Fruit fly (Drosophila melanogaster) whole organism, prepupa: Measurements from ENCODE around the gene CG3117.
A peak's percentile ranks its signal among the peaks of the same experiment; 100 is the strongest.

Source experiments
- Blimp-1 ChIP-seq: fragments of 200-800 bp; sonication (Bioruptor generic); optimal IDR thresholded peaks from 3 replicates; lab custom pipeline; 2017; ENCODE audit warnings: missing biosample characterization, missing genetic modification characterization, mild to moderate bottlenecking, moderate library complexity, missing genetic modification reagents
- CG10669 ChIP-seq: fragments of 200-800 bp; sonication (Bioruptor generic); optimal IDR thresholded peaks from 3 replicates; lab custom pipeline; 2018; ENCODE audit warnings: missing biosample characterization, mild to moderate bottlenecking, missing genetic modification characterization, moderate library complexity
- CG11294 ChIP-seq: fragments of 200-800 bp; sonication (Bioruptor generic); IDR thresholded peaks from 2 replicates; pipeline ENCODE4 v1.3.6; 2022; ENCODE audit warnings: missing biosample characterization, missing genetic modification characterization
- CG11902 ChIP-seq: fragments of 200-800 bp; sonication (Bioruptor generic); optimal IDR thresholded peaks from 3 replicates; lab custom pipeline; 2016; ENCODE audit warnings: missing biosample characterization, missing genetic modification characterization
- CG15336 ChIP-seq: fragments of 200-800 bp; sonication (Bioruptor generic); IDR thresholded peaks from 2 replicates; pipeline ENCODE4 v1.3.6; 2022; ENCODE audit warnings: missing biosample characterization, missing genetic modification characterization
- CG1621 ChIP-seq: fragments of 200-800 bp; sonication (Bioruptor generic); optimal IDR thresholded peaks from 3 replicates; lab custom pipeline; 2018; ENCODE audit warnings: missing biosample characterization, mild to moderate bottlenecking, missing genetic modification characterization
- CG32006 ChIP-seq: fragments of 200-800 bp; sonication (Bioruptor generic); optimal IDR thresholded peaks from 3 replicates; lab custom pipeline; 2017; ENCODE audit warnings: missing biosample characterization, mild to moderate bottlenecking, missing genetic modification characterization
- CG4318 ChIP-seq: fragments of 200-800 bp; sonication (Bioruptor generic); optimal IDR thresholded peaks from 3 replicates; lab custom pipeline; 2017; ENCODE audit warnings: missing biosample characterization, mild to moderate bottlenecking, missing genetic modification characterization
- CG6276 ChIP-seq: fragments of 200-800 bp; sonication (Bioruptor generic); optimal IDR thresholded peaks from 2 replicates; lab custom pipeline; 2017; ENCODE audit warnings: missing biosample characterization, mild to moderate bottlenecking, missing genetic modification characterization
- CG6792 ChIP-seq: fragments of 200-800 bp; sonication (Bioruptor generic); optimal IDR thresholded peaks from 3 replicates; lab custom pipeline; 2016; ENCODE audit warnings: missing biosample characterization, missing genetic modification characterization
- CG6808 ChIP-seq: fragments of 200-800 bp; sonication (Bioruptor generic); optimal IDR thresholded peaks from 3 replicates; lab custom pipeline; 2017; ENCODE audit warnings: missing biosample characterization, missing genetic modification characterization, mild to moderate bottlenecking, moderate library complexity, missing genetic modification reagents
- CG8119 ChIP-seq: fragments of 200-800 bp; sonication (Bioruptor generic); IDR thresholded peaks from 3 replicates; pipeline ENCODE4 v1.3.6; 2022; ENCODE audit warnings: missing biosample characterization, missing genetic modification characterization
- CG8319 ChIP-seq: fragments of 200-800 bp; sonication (Bioruptor generic); optimal IDR thresholded peaks from 3 replicates; lab custom pipeline; 2016; ENCODE audit warnings: missing biosample characterization, missing genetic modification characterization
- CG8632 ChIP-seq: fragments of 200-800 bp; sonication (Bioruptor generic); optimal IDR thresholded peaks from 3 replicates; lab custom pipeline; 2016; ENCODE audit warnings: missing biosample characterization, missing genetic modification characterization
- CG9139 ChIP-seq: fragments of 200-800 bp; sonication (Bioruptor generic); optimal IDR thresholded peaks from 3 replicates; lab custom pipeline; 2017; ENCODE audit warnings: missing biosample characterization, mild to moderate bottlenecking, missing genetic modification characterization
- Eip78C ChIP-seq: fragments of 200-800 bp; sonication (Bioruptor generic); peaks from one replicate; lab custom pipeline; 2016; ENCODE audit warnings: missing biosample characterization, missing genetic modification characterization
- Eip93F ChIP-seq: fragments of 200-800 bp; sonication (Bioruptor generic); optimal IDR thresholded peaks from 2 replicates; lab custom pipeline; 2016; ENCODE audit warnings: missing biosample characterization, mild to moderate bottlenecking, missing genetic modification characterization
- Ets96B ChIP-seq: fragments of 200-800 bp; optimal IDR thresholded peaks from 2 replicates; lab custom pipeline; 2019; ENCODE audit warnings: missing biosample characterization, mild to moderate bottlenecking, missing genetic modification characterization, moderate library complexity
- Gug ChIP-seq: fragments of 200-800 bp; sonication (Bioruptor generic); IDR thresholded peaks from 2 replicates; pipeline ENCODE4 v1.3.6; 2022; ENCODE audit warnings: missing biosample characterization, missing genetic modification characterization
- Hr39 ChIP-seq: fragments of 200-800 bp; sonication (Bioruptor generic); optimal IDR thresholded peaks from 2 replicates; lab custom pipeline; 2016; ENCODE audit warnings: missing biosample characterization, missing genetic modification characterization
- Hr4 ChIP-seq: fragments of 200-800 bp; sonication (Bioruptor generic); optimal IDR thresholded peaks from 3 replicates; lab custom pipeline; 2016; ENCODE audit warnings: missing biosample characterization, missing genetic modification characterization
- Lpt ChIP-seq: fragments of 200-800 bp; sonication (Bioruptor generic); optimal IDR thresholded peaks from 3 replicates; lab custom pipeline; 2016; ENCODE audit warnings: missing biosample characterization, missing genetic modification characterization
- OdsH ChIP-seq: fragments of 200-800 bp; sonication (Bioruptor generic); optimal IDR thresholded peaks from 3 replicates; lab custom pipeline; 2016; ENCODE audit warnings: missing biosample characterization, missing genetic modification characterization
- Smox ChIP-seq: fragments of 200-800 bp; sonication (Bioruptor generic); optimal IDR thresholded peaks from 3 replicates; lab custom pipeline; 2016; ENCODE audit warnings: missing biosample characterization, missing genetic modification characterization
- Sox102F ChIP-seq: fragments of 200-800 bp; sonication (Bioruptor generic); optimal IDR thresholded peaks from 2 replicates; lab custom pipeline; 2016; ENCODE audit warnings: missing biosample characterization, mild to moderate bottlenecking, missing genetic modification characterization
- Sox14 ChIP-seq: fragments of 200-800 bp; sonication (Bioruptor generic); optimal IDR thresholded peaks from 3 replicates; lab custom pipeline; 2016; ENCODE audit warnings: missing biosample characterization, missing genetic modification characterization
- achi ChIP-seq: fragments of 200-800 bp; sonication (Bioruptor generic); optimal IDR thresholded peaks from 3 replicates; lab custom pipeline; 2016; ENCODE audit warnings: missing biosample characterization, missing genetic modification characterization
- acj6 ChIP-seq: fragments of 200-800 bp; sonication (Bioruptor generic); optimal IDR thresholded peaks from 3 replicates; lab custom pipeline; 2016; ENCODE audit warnings: missing biosample characterization, missing genetic modification characterization
- cyc ChIP-seq: fragments of 200-800 bp; sonication (Bioruptor generic); optimal IDR thresholded peaks from 3 replicates; lab custom pipeline; 2016; ENCODE audit warnings: missing biosample characterization, missing genetic modification characterization
- dac ChIP-seq: fragments of 200-800 bp; sonication (Bioruptor generic); optimal IDR thresholded peaks from 2 replicates; lab custom pipeline; 2017; ENCODE audit warnings: missing biosample characterization, mild to moderate bottlenecking, missing genetic modification characterization
- dsx ChIP-seq: fragments of 200-800 bp; optimal IDR thresholded peaks from 3 replicates; lab custom pipeline; 2019; ENCODE audit warnings: missing biosample characterization, mild to moderate bottlenecking, missing genetic modification characterization, moderate library complexity; ENCODE audit not compliant: poor library complexity, severe bottlenecking
- esn ChIP-seq: fragments of 200-800 bp; sonication (Bioruptor generic); optimal IDR thresholded peaks from 2 replicates; lab custom pipeline; 2016; ENCODE audit warnings: missing biosample characterization, mild to moderate bottlenecking, missing genetic modification characterization, moderate library complexity
- fd85E ChIP-seq: fragments of 200-800 bp; sonication (Bioruptor generic); optimal IDR thresholded peaks from 3 replicates; lab custom pipeline; 2016; ENCODE audit warnings: missing biosample characterization, missing genetic modification characterization
- fkh ChIP-seq: fragments of 200-800 bp; sonication (Bioruptor generic); optimal IDR thresholded peaks from 3 replicates; lab custom pipeline; 2017; ENCODE audit warnings: missing biosample characterization, mild to moderate bottlenecking, missing genetic modification characterization, moderate library complexity
- lz ChIP-seq: fragments of 200-800 bp; sonication (Bioruptor generic); optimal IDR thresholded peaks from 3 replicates; lab custom pipeline; 2016; ENCODE audit warnings: missing biosample characterization, missing genetic modification characterization
- net ChIP-seq: fragments of 200-800 bp; sonication (Bioruptor generic); optimal IDR thresholded peaks from 3 replicates; lab custom pipeline; 2016; ENCODE audit warnings: missing biosample characterization, missing genetic modification characterization
- pdm3 ChIP-seq: fragments of 200-800 bp; sonication (Bioruptor generic); optimal IDR thresholded peaks from 3 replicates; lab custom pipeline; 2016; ENCODE audit warnings: missing biosample characterization, missing genetic modification characterization
- svp ChIP-seq: fragments of 200-800 bp; sonication (Bioruptor generic); peaks from one replicate; lab custom pipeline; 2016; ENCODE audit warnings: missing biosample characterization, missing genetic modification characterization
- topi ChIP-seq: fragments of 200-800 bp; sonication (Bioruptor generic); optimal IDR thresholded peaks from 3 replicates; lab custom pipeline; 2016; ENCODE audit warnings: missing biosample characterization, missing genetic modification characterization
- vri ChIP-seq: fragments of 200-800 bp; sonication (Bioruptor generic); optimal IDR thresholded peaks from 3 replicates; lab custom pipeline; 2016; ENCODE audit warnings: missing biosample characterization, mild to moderate bottlenecking, missing genetic modification characterization

CG3117 gene

DNA sequence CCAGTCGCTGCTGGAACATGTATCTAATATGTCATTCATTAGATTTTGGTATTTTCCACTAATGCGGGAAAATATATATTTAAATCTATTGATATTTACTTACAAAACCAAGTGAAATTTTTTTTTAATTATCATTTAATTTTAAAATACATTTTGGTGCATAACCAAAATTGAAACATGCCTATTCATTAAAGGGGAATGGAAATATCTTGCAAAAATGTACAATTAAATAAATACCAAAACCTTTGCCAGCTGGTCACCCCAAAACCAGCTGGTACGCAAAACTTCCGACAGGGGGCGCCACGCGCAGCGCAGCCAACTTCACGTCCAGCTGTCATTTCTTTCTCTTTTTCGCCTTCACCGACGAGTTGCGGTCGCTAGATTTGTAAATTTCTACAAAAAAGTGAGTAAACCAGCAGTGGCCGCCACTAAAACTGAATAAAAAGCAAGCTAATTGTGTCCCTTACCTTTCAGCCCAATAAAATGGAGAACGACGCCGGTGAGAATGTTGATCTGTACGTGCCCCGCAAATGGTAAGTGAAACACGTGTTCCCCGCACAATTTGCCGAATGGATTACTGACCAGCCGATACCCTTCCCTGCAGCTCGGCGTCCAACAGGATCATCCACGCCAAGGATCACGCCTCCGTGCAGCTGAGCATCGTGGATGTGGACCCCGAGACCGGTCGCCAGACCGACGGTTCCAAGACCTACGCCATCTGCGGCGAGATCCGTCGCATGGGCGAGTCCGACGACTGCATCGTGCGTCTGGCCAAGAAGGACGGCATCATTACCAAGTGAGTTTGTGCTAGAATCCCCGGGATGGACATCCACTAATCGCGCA is 9.0 kb upstream of the CG3117 start, which contains the start of the genes CG3104 and RpS21 (continued):
- peak; percentile 70 for TF ChIP-seq pdm3 (GFP tag; lab: Kevin White, UChicago)
- TF ChIP-seq svp: peak; percentile 70
- peak; percentile 47 for TF ChIP-seq Ets96B (tag; lab: Kevin White, UChicago)
- peak; percentile 62 for TF ChIP-seq Sox102F (GFP tag; lab: Kevin White, UChicago)
- TF ChIP-seq CG11902 (GFP tag; lab: Kevin White, UChicago): peak; percentile 53
- peak; percentile 68 for TF ChIP-seq OdsH (GFP tag; lab: Kevin White, UChicago)
- TF ChIP-seq CG1621 (tag; lab: Kevin White, UChicago): peak; percentile 51
- peak; percentile 51 for TF ChIP-seq CG8319 (GFP tag; lab: Kevin White, UChicago)
- peak; percentile 89 for TF ChIP-seq Eip78C (GFP tag; lab: Kevin White, UChicago)
- peak; percentile 37 for TF ChIP-seq dsx (GFP tag; lab: Kevin White, UChicago)
- peak; percentile 58 for TF ChIP-seq CG10669
- TF ChIP-seq CG4318 (GFP tag; lab: Kevin White, UChicago): peak; percentile 13
- TF ChIP-seq CG8119 (GFP tag; lab: Robert Waterston, UW): no peak
- TF ChIP-seq vri (GFP tag; lab: Kevin White, UChicago): peak; percentile 63
- TF ChIP-seq fkh (GFP tag; lab: Kevin White, UChicago): peak; percentile 73
- peak; percentile 51 for TF ChIP-seq dac (GFP tag; lab: Kevin White, UChicago)
- peak; percentile 16 for TF ChIP-seq CG9139 (GFP tag; lab: Kevin White, UChicago)
- TF ChIP-seq esn: peak; percentile 76
- no peak for TF ChIP-seq fd85E
- TF ChIP-seq Eip93F (GFP tag; lab: Kevin White, UChicago): peak; percentile 79
- peak; percentile 52 for TF ChIP-seq CG8632
- peak; percentile 71 for TF ChIP-seq net (GFP tag; lab: Kevin White, UChicago)
- TF ChIP-seq, all 60 proteins: peak for 56

DNA sequence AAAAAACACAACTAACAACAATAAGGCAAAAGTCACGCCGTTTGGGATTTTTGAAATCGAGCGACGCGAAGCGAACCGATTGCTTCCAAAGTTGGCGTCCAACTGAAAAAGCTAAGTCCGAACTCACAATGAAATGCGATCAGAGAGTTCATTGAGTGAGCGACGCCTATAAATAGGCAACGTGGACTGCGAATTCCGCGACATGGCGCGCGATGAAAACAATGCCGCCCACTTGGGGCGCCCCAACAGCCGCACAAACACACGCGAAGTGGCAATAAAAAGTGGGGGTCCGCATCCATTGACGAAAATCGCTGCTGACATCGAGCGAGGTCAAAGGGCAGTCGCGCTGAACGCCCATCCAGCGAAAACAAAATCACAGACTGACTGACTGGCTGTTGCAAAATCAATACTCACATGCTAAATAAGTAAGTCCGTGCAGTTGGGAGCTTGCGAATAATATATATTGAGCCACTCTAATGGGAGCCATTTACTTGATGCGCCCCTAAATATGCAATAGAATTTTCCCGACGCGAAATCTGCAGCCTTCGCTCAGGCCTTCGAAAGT is 8.3 kb upstream of the CG3117 start:
- TF ChIP-seq svp (peak; percentile 76), acj6 (GFP tag; lab: Kevin White, UChicago) (peak; percentile 13), Gug (GFP tag; lab: Robert Waterston, UW) (no peak), CG8119 (GFP tag; lab: Robert Waterston, UW) (peak; percentile 52; the same call in 2 of the 3 replicates), Eip93F (GFP tag; lab: Kevin White, UChicago) (no peak), Lpt (GFP tag; lab: Kevin White, UChicago) (no peak)

DNA sequence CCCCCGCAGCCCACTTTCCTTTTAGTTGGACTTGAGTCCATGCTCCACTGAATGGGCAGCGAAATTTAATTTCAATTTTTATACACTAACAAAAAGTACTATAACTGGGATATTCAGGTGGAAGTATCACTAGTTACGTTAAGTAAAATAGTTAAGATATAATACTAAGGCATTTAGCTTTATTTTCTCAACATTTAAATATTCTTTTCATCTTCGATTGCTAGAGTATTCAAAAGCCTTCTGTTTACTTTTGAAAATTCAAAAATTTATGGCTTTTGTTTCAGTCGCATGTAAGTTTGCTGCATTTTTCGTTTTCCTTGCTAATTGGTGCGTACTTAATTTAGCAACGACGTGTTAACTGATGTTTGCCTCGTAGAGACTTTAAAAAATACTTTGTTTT is 4.6 kb upstream of the CG3117 start:
- TF ChIP-seq Blimp-1 (GFP tag; lab: Kevin White, UChicago): no peak
- TF ChIP-seq lz (GFP tag; lab: Kevin White, UChicago): no peak
- peak; percentile 64 for TF ChIP-seq Eip78C (GFP tag; lab: Kevin White, UChicago)
- peak; percentile 24 for TF ChIP-seq CG6276 (GFP tag; lab: Kevin White, UChicago)
- no peak for TF ChIP-seq CG6792
- peak; percentile 6 for TF ChIP-seq achi (GFP tag; lab: Kevin White, UChicago)
- TF ChIP-seq Eip93F (GFP tag; lab: Kevin White, UChicago): no peak
- TF ChIP-seq Lpt (GFP tag; lab: Kevin White, UChicago): no peak
- TF ChIP-seq dac (GFP tag; lab: Kevin White, UChicago): no peak
- peak; percentile 19 for TF ChIP-seq acj6 (GFP tag; lab: Kevin White, UChicago)
- TF ChIP-seq Sox14 (GFP tag; lab: Kevin White, UChicago): no peak
- no peak for TF ChIP-seq svp
- TF ChIP-seq CG6808: no peak
- TF ChIP-seq CG32006: peak; percentile 62
- peak; percentile 27 for TF ChIP-seq Hr4 (GFP tag; lab: Kevin White, UChicago)
- no peak for TF ChIP-seq topi (GFP tag; lab: Kevin White, UChicago)
- no peak for TF ChIP-seq CG8319 (GFP tag; lab: Kevin White, UChicago)
- no peak for TF ChIP-seq Hr39 (GFP tag; lab: Kevin White, UChicago)
- TF ChIP-seq Gug (GFP tag; lab: Robert Waterston, UW): no peak
- TF ChIP-seq CG8119 (GFP tag; lab: Robert Waterston, UW): peak; percentile 64
- TF ChIP-seq CG11294: no peak
- peak; percentile 69 for TF ChIP-seq CG15336 (GFP tag; lab: Robert Waterston, UW)
- TF ChIP-seq Smox (GFP tag; lab: Kevin White, UChicago): no peak
- no peak for TF ChIP-seq cyc (GFP tag; lab: Kevin White, UChicago)
